Worm (Caenorhabditis elegans) whole organism, L4 larva: ENCODE measurements around the gene rde-12.
A peak's percentile ranks its signal among the peaks of the same experiment; 100 is the strongest.

Experiments used
- F10B5.3 ChIP-seq: sonication (generic microtip); optimal IDR thresholded peaks from 2 replicates; lab custom pipeline; 2016; ENCODE audit warnings: mild to moderate bottlenecking, missing genetic modification characterization, missing compliant biosample characterization
- F26F4.8 ChIP-seq: fragments of 200-800 bp; sonication (Bioruptor generic); conservative IDR thresholded peaks from 2 replicates; pipeline ENCODE4 v1.3.6; 2022; ENCODE audit warnings: missing genetic modification characterization, missing compliant biosample characterization
- F37D6.2 ChIP-seq: sonication (generic microtip); optimal IDR thresholded peaks from 2 replicates; lab custom pipeline; 2016; ENCODE audit warnings: mild to moderate bottlenecking, missing genetic modification characterization, missing compliant biosample characterization
- T26A8.4 ChIP-seq: fragments of 200-800 bp; sonication (Bioruptor generic); IDR thresholded peaks from 2 replicates; pipeline ENCODE4 v1.3.6; 2022; ENCODE audit warnings: missing genetic modification characterization, missing compliant biosample characterization
- ZK337.2 ChIP-seq: fragments of 200-800 bp; sonication (Bioruptor generic); IDR thresholded peaks from 2 replicates; pipeline ENCODE4 v1.3.6; 2022; ENCODE audit warnings: missing genetic modification reagents, missing genetic modification characterization, missing compliant biosample characterization
- aha-1 ChIP-seq: fragments of 150-350 bp; peaks from one replicate; lab custom pipeline; 2014; ENCODE audit warnings: missing biosample characterization, missing genetic modification characterization
- aly-2 ChIP-seq: sonication (generic microtip); optimal IDR thresholded peaks from 2 replicates; lab custom pipeline; 2018; ENCODE audit warnings: missing biosample characterization, missing genetic modification characterization
- attf-4 ChIP-seq: sonication (generic microtip); optimal IDR thresholded peaks from 3 replicates; lab custom pipeline; 2017; ENCODE audit warnings: missing biosample characterization, missing genetic modification characterization
- ceh-20 ChIP-seq: fragments of 200-800 bp; sonication (Bioruptor generic); IDR thresholded peaks from 2 replicates; pipeline ENCODE4 v1.3.6; 2022; ENCODE audit warnings: missing genetic modification reagents, missing genetic modification characterization, missing compliant biosample characterization
- ceh-28 ChIP-seq: fragments of 150-350 bp; optimal IDR thresholded peaks from 2 replicates; lab custom pipeline; 2014; ENCODE audit warnings: missing biosample characterization, missing genetic modification reagents, missing genetic modification characterization
- ceh-44 ChIP-seq: fragments of 200-800 bp; sonication (Bioruptor generic); IDR thresholded peaks from 2 replicates; pipeline ENCODE4 v1.3.6; 2022; ENCODE audit warnings: missing genetic modification reagents, missing genetic modification characterization, missing compliant biosample characterization
- ceh-62 ChIP-seq: sonication (generic microtip); optimal IDR thresholded peaks from 2 replicates; lab custom pipeline; 2017; ENCODE audit warnings: missing biosample characterization, missing genetic modification characterization
- ceh-82 ChIP-seq: sonication (generic microtip); optimal IDR thresholded peaks from 2 replicates; lab custom pipeline; 2017; ENCODE audit warnings: missing biosample characterization, missing genetic modification characterization
- cey-2 ChIP-seq: sonication (generic microtip); optimal IDR thresholded peaks from 3 replicates; lab custom pipeline; 2017; ENCODE audit warnings: missing genetic modification characterization, mild to moderate bottlenecking, missing compliant biosample characterization, antibody characterized with exemption, borderline replicate concordance; ENCODE audit not compliant: insufficient read depth
- daf-12 ChIP-seq: fragments of 150-350 bp; optimal IDR thresholded peaks from 2 replicates; lab custom pipeline; 2014; ENCODE audit warnings: missing biosample characterization, missing genetic modification reagents, missing genetic modification characterization
- dmd-6 ChIP-seq: fragments of 200-800 bp; sonication (Bioruptor generic); IDR thresholded peaks from 2 replicates; pipeline ENCODE4 v1.3.6; 2022; ENCODE audit warnings: missing genetic modification reagents, missing genetic modification characterization, missing compliant biosample characterization
- dmd-8 ChIP-seq: fragments of 200-800 bp; sonication (Bioruptor generic); IDR thresholded peaks from 2 replicates; pipeline ENCODE4 v1.3.6; 2022; ENCODE audit warnings: missing genetic modification characterization, missing compliant biosample characterization
- dpl-1 ChIP-seq: fragments of 150-350 bp; optimal IDR thresholded peaks from 2 replicates; lab custom pipeline; 2014; ENCODE audit warnings: missing biosample characterization, missing genetic modification reagents, missing genetic modification characterization
- duxl-1 ChIP-seq: sonication (generic microtip); optimal IDR thresholded peaks from 2 replicates; lab custom pipeline; 2016; ENCODE audit warnings: mild to moderate bottlenecking, missing genetic modification characterization, moderate library complexity, missing compliant biosample characterization; ENCODE audit not compliant: poor library complexity
- dve-1 ChIP-seq: sonication (generic microtip); optimal IDR thresholded peaks from 2 replicates; lab custom pipeline; 2017; ENCODE audit warnings: antibody characterized with exemption, mild to moderate bottlenecking, missing genetic modification characterization, missing compliant biosample characterization; ENCODE audit not compliant: insufficient read depth
- egl-27 ChIP-seq: sonication (generic microtip); optimal IDR thresholded peaks from 3 replicates; lab custom pipeline; 2017; ENCODE audit warnings: missing biosample characterization, missing genetic modification reagents, missing genetic modification characterization
- egl-43 ChIP-seq: fragments of 200-800 bp; sonication (Bioruptor generic); IDR thresholded peaks from 2 replicates; pipeline ENCODE4 v1.3.6; 2022; ENCODE audit warnings: missing genetic modification reagents, missing genetic modification characterization, missing compliant biosample characterization
- gei-8 ChIP-seq: fragments of 200-800 bp; sonication (Bioruptor generic); optimal IDR thresholded peaks from 2 replicates; lab custom pipeline; 2018; ENCODE audit warnings: mild to moderate bottlenecking, missing genetic modification characterization, missing compliant biosample characterization
- hmg-1.1 ChIP-seq: fragments of 200-800 bp; sonication (Bioruptor generic); IDR thresholded peaks from 2 replicates; pipeline ENCODE4 v1.3.6; 2022; ENCODE audit warnings: missing genetic modification reagents, missing genetic modification characterization, missing compliant biosample characterization
- jun-1 ChIP-seq: fragments of 150-350 bp; optimal IDR thresholded peaks from 2 replicates; lab custom pipeline; 2014; ENCODE audit warnings: missing biosample characterization, missing genetic modification reagents, missing genetic modification characterization
- lim-7 ChIP-seq: fragments of 200-800 bp; sonication (Bioruptor generic); IDR thresholded peaks from 2 replicates; pipeline ENCODE4 v1.3.6; 2022; ENCODE audit warnings: missing genetic modification characterization, missing compliant biosample characterization
- lin-13 ChIP-seq: fragments of 150-350 bp; optimal IDR thresholded peaks from 2 replicates; lab custom pipeline; 2014; ENCODE audit warnings: missing biosample characterization, missing genetic modification reagents, missing genetic modification characterization
- lin-15B ChIP-seq: fragments of 150-350 bp; sonication (generic microtip); optimal IDR thresholded peaks from 3 replicates; lab custom pipeline; 2014; ENCODE audit warnings: missing biosample characterization, missing genetic modification characterization
- lin-38 ChIP-seq: fragments of 200-800 bp; sonication (Bioruptor generic); IDR thresholded peaks from 2 replicates; pipeline ENCODE4 v1.3.6; 2022; ENCODE audit warnings: missing genetic modification reagents, missing genetic modification characterization, missing compliant biosample characterization
- lin-39 ChIP-seq: fragments of 150-350 bp; optimal IDR thresholded peaks from 2 replicates; lab custom pipeline; 2014; ENCODE audit warnings: missing biosample characterization, missing genetic modification reagents, missing genetic modification characterization
- lsy-2 ChIP-seq, 2 experiments: fragments of 150-350 bp in 1 of 2; sonication (generic microtip) in 1 of 2; optimal IDR thresholded peaks; 2 replicates each; lab custom pipeline; 2014 to 2017; ENCODE audit warnings: missing biosample characterization in 2 of 2, missing genetic modification characterization in 2 of 2
- mes-2 ChIP-seq: sonication (generic microtip); optimal IDR thresholded peaks from 2 replicates; lab custom pipeline; 2016; ENCODE audit warnings: missing genotype, mild to moderate bottlenecking, missing genetic modification characterization, missing compliant biosample characterization; ENCODE audit not compliant: poor library complexity, severe bottlenecking
- mxl-3 ChIP-seq: fragments of 200-800 bp; sonication (Bioruptor generic); optimal IDR thresholded peaks from 2 replicates; lab custom pipeline; 2018; ENCODE audit warnings: mild to moderate bottlenecking, missing genetic modification characterization, missing compliant biosample characterization
- nhr-11 ChIP-seq: fragments of 150-350 bp; optimal IDR thresholded peaks from 2 replicates; lab custom pipeline; 2014; ENCODE audit warnings: missing biosample characterization, missing genetic modification characterization
- nhr-111 ChIP-seq: fragments of 200-800 bp; sonication (Bioruptor generic); optimal IDR thresholded peaks from 2 replicates; lab custom pipeline; 2018; ENCODE audit warnings: mild to moderate bottlenecking, missing genetic modification characterization, missing compliant biosample characterization
- pha-4 ChIP-seq, 2 experiments: fragments of 150-350 bp in 1 of 2; fragments of 200-800 bp in 1 of 2; sonication (Bioruptor generic) in 1 of 2; IDR thresholded peaks in 1 of 2; optimal IDR thresholded peaks in 1 of 2; 2 replicates each; pipeline versions ENCODE4 v1.3.6 to Lab custom; 2014 to 2022; ENCODE audit warnings: missing genetic modification characterization in 2 of 2, missing genetic modification reagents in 2 of 2, missing biosample characterization in 1 of 2, missing compliant biosample characterization in 1 of 2
- php-3 ChIP-seq: fragments of 200-800 bp; sonication (Bioruptor generic); IDR thresholded peaks from 2 replicates; pipeline ENCODE4 v1.3.6; 2022; ENCODE audit warnings: missing genetic modification reagents, missing genetic modification characterization, missing compliant biosample characterization
- pqm-1 ChIP-seq: sonication (generic microtip); optimal IDR thresholded peaks from 2 replicates; lab custom pipeline; 2017; ENCODE audit warnings: missing biosample characterization, missing genetic modification characterization
- rbr-2 ChIP-seq: sonication (generic microtip); optimal IDR thresholded peaks from 2 replicates; lab custom pipeline; 2016; ENCODE audit warnings: missing genotype, missing genetic modification characterization, missing compliant biosample characterization
- saeg-2 ChIP-seq: fragments of 200-800 bp; sonication (Bioruptor generic); IDR thresholded peaks from 2 replicates; pipeline ENCODE4 v1.3.6; 2022; ENCODE audit warnings: missing genetic modification reagents, missing genetic modification characterization, missing compliant biosample characterization
- spr-3 ChIP-seq: fragments of 200-800 bp; sonication (Bioruptor generic); optimal IDR thresholded peaks from 2 replicates; lab custom pipeline; 2018; ENCODE audit warnings: mild to moderate bottlenecking, missing genetic modification characterization, missing compliant biosample characterization
- unc-130 ChIP-seq: sonication (generic microtip); optimal IDR thresholded peaks from 2 replicates; lab custom pipeline; 2016; ENCODE audit warnings: missing genetic modification reagents, missing genetic modification characterization, missing compliant biosample characterization
- unc-62 ChIP-seq, 3 experiments: fragments of 150-350 bp in 1 of 3; sonication (generic microtip); optimal IDR thresholded peaks in 2 of 3; peaks in 1 of 3; 1 replicate in 1 of 3; 2 replicates in 2 of 3; lab custom pipeline; 2014 to 2017; ENCODE audit warnings: missing biosample characterization in 3 of 3, missing genetic modification characterization in 3 of 3, missing genetic modification reagents in 3 of 3, missing genotype in 1 of 3
- vab-7 ChIP-seq: fragments of 200-800 bp; sonication (Bioruptor generic); IDR thresholded peaks from 2 replicates; pipeline ENCODE4 v1.3.6; 2022; ENCODE audit warnings: missing genetic modification reagents, missing genetic modification characterization, missing compliant biosample characterization
- zag-1 ChIP-seq: fragments of 150-350 bp; optimal IDR thresholded peaks from 2 replicates; lab custom pipeline; 2014; ENCODE audit warnings: missing biosample characterization, missing genetic modification characterization
- zfp-2 ChIP-seq: sonication (generic microtip); optimal IDR thresholded peaks from 2 replicates; lab custom pipeline; 2016; ENCODE audit warnings: mild to moderate bottlenecking, missing genetic modification characterization, missing compliant biosample characterization
- zfp-3 ChIP-seq: fragments of 200-800 bp; sonication (Bioruptor generic); conservative IDR thresholded peaks from 2 replicates; pipeline ENCODE4 v1.3.6; 2022; ENCODE audit warnings: missing genetic modification reagents, missing genetic modification characterization, missing compliant biosample characterization
- zip-11 ChIP-seq: fragments of 200-800 bp; sonication (Bioruptor generic); IDR thresholded peaks from 2 replicates; pipeline ENCODE4 v1.3.6; 2022; ENCODE audit warnings: missing genetic modification characterization, missing compliant biosample characterization
- zip-2 ChIP-seq: fragments of 150-350 bp; optimal IDR thresholded peaks from 2 replicates; lab custom pipeline; 2014; ENCODE audit warnings: missing biosample characterization, missing genetic modification characterization
- ztf-7 ChIP-seq: fragments of 150-350 bp; optimal IDR thresholded peaks from 2 replicates; lab custom pipeline; 2014; ENCODE audit warnings: missing biosample characterization, missing genetic modification characterization

The rde-12 gene

DNA sequence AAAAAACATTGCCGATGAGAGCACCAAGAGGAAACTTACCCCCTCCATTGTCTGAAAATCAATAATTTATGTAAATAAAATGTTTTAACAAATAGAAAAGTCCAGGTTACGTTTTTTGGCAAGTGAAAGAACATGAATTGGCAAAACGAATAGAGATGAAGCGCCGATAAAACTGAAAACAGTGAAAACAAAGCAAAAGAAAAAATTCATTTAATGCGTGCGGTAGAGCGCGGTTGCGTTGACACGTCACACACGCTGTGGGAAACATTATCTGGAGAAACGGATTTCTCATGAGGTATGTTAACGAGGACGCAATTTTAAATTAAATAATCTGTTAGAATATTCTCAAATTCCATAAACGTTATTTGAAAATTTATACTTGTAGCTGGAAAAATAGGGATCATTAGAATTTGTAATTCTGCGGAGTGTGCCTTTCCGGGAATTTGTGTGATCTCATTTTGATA, 50.1 kb downstream of the rde-12 start, which contains the start of gene zipt-9:
Gene zipt-9, minus strand, starts transcription at position 51 of the 464 bp plus-strand sequence.
- TF ChIP-seq mes-2 (tag; lab: Kevin White, UChicago) (peak; percentile 96), F26F4.8 (GFP tag; lab: Robert Waterston, UW) (no peak), pqm-1 (tag; lab: Kevin White, UChicago) (no peak), rbr-2 (tag; lab: Kevin White, UChicago) (peak; percentile 66), egl-27 (no peak), lin-13 (GFP tag; lab: Kevin White, UChicago) (peak; percentile 46), zip-11 (no peak), F10B5.3 (no peak), ceh-62 (tag; lab: Kevin White, UChicago) (no peak), nhr-11 (tag; lab: Kevin White, UChicago) (peak; percentile 56), gei-8 (no peak), ceh-28 (tag; lab: Kevin White, UChicago) (no peak), dve-1 (tag; lab: Kevin White, UChicago) (peak; percentile 88), ztf-7 (tag; lab: Kevin White, UChicago) (no peak), lsy-2 (tag; optimal IDR thresholded peaks at IDR 0.05; lab: Kevin White, UChicago) (no peak), ceh-20 (GFP tag; lab: Robert Waterston, UW) (0 out of 2 replicates have a peak, but pooled peaks have one; percentile 49), lin-39 (no peak), mxl-3 (GFP tag; lab: Kevin White, UChicago) (peak; percentile 74), jun-1 (peak; percentile 1), ceh-82 (tag; lab: Kevin White, UChicago) (no peak), lin-15B (peak; percentile 24), cey-2 (tag; lab: Kevin White, UChicago) (no peak), saeg-2 (no peak), lin-38 (GFP tag; lab: Robert Waterston, UW) (peak; percentile 97), php-3 (GFP tag; lab: Robert Waterston, UW) (no peak), F37D6.2 (tag; lab: Kevin White, UChicago) (peak; percentile 44), duxl-1 (tag; lab: Kevin White, UChicago) (peak; percentile 31), zfp-3 (GFP tag; lab: Robert Waterston, UW) (no peak), spr-3 (GFP tag; lab: Kevin White, UChicago) (no peak), unc-130 (GFP tag; lab: Kevin White, UChicago) (peak; percentile 80), pha-4 (GFP tag; IDR thresholded peaks at IDR 0.05; lab: Robert Waterston, UW) (no peak), pha-4 (tag; optimal IDR thresholded peaks at IDR 0.05; lab: Kevin White, UChicago) (no peak), nhr-111 (GFP tag; lab: Kevin White, UChicago) (no peak), zag-1 (tag; lab: Kevin White, UChicago) (no peak), dmd-8 (GFP tag; lab: Robert Waterston, UW) (no peak), unc-62 (GFP tag; optimal IDR thresholded peaks at IDR 0.05 in 1 of 2; lab: Kevin White, UChicago) (peak in 1 of 2 experiments; percentile 84), unc-62 (tag; optimal IDR thresholded peaks at IDR 0.05; lab: Kevin White, UChicago) (no peak), ceh-44 (GFP tag; lab: Robert Waterston, UW) (0 out of 2 replicates have a peak, but pooled peaks have one; percentile 51), zfp-2 (tag; lab: Kevin White, UChicago) (no peak), attf-4 (tag; lab: Kevin White, UChicago) (no peak), dmd-6 (peak; percentile 61; the same call in 1 of the 2 replicates), vab-7 (GFP tag; lab: Robert Waterston, UW) (peak; percentile 56; the same call in 1 of the 2 replicates), T26A8.4 (no peak), aha-1 (peak; percentile 37), daf-12 (no peak), lim-7 (no peak), hmg-1.1 (peak; percentile 62; the same call in 1 of the 2 replicates), dpl-1 (GFP tag; lab: Kevin White, UChicago) (peak; percentile 67), zip-2 (tag; lab: Kevin White, UChicago) (no peak), ZK337.2 (peak; percentile 73; the same call in 1 of the 2 replicates), egl-43 (GFP tag; lab: Robert Waterston, UW) (no peak), aly-2 (no peak)
